Fruit fly (Drosophila melanogaster): Measurements from ENCODE around the gene GV1.

GV1 gene

DNA sequence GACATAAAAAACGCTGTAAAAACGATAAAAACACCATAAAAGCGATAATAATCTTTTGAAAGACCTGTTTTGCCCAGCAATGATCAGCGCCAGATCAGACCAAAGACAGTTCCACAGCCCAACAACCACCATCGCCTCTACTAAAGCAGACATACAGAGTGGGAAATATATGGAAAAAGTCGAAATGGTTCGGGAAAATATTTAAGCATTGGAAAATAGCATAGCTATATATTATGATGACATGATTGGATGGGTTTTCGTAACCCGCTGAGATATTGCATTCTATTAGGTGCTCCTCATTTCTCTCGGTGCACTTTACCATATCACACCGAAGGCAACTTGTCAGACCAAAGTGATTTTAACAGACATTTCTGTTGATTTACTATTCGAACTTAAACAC is 1.8 kb upstream of the GV1 start (continued):
- TF ChIP-seq HLHmδ (GFP tag; optimal IDR thresholded peaks at IDR 0.05) (no peak), yki (optimal IDR thresholded peaks at IDR 0.05) (no peak), CG32767 (GFP tag; IDR thresholded peaks at IDR 0.05) (peak; percentile 82), Ets97D (GFP tag; optimal IDR thresholded peaks at IDR 0.05) (peak; percentile 67), CG11398 (GFP tag; optimal IDR thresholded peaks at IDR 0.05) (peak; percentile 72), Bdp1 (GFP tag; optimal IDR thresholded peaks at IDR 0.05) (peak; percentile 73), CG11456 (GFP tag; IDR thresholded peaks at IDR 0.05) (peak; percentile 95), Sin3A (optimal IDR thresholded peaks at IDR 0.05) (no peak), jigr1 (GFP tag; IDR thresholded peaks at IDR 0.05) (peak; percentile 68; the same call in 2 of the 3 replicates), CG1603 (tag; optimal IDR thresholded peaks at IDR 0.05) (peak; percentile 95), CG2678 (tag; optimal IDR thresholded peaks at IDR 0.05) (peak; percentile 92), CG17385 (GFP tag; optimal IDR thresholded peaks at IDR 0.05) (peak; percentile 87), CG3838 (GFP tag; optimal IDR thresholded peaks at IDR 0.05) (peak; percentile 64), odd (GFP tag; optimal IDR thresholded peaks at IDR 0.05) (no peak), CG13287 (GFP tag; IDR thresholded peaks at IDR 0.05; ENCODE audit: partially characterized antibody) (no peak), fd64A (GFP tag; optimal IDR thresholded peaks at IDR 0.05) (peak; percentile 49), Aef1 (GFP tag; IDR thresholded peaks at IDR 0.05) (peak; percentile 92), Deaf1 (tag; optimal IDR thresholded peaks at IDR 0.05) (peak; percentile 65), Lim3 (GFP tag; IDR thresholded peaks at IDR 0.05) (peak; percentile 53), fd102C (GFP tag; optimal IDR thresholded peaks at IDR 0.05) (peak; percentile 33), CG10274 (GFP tag; optimal IDR thresholded peaks at IDR 0.05) (peak; percentile 60), Lhr (GFP tag; optimal IDR thresholded peaks at IDR 0.05) (peak; percentile 41), CG12659 (GFP tag; optimal IDR thresholded peaks at IDR 0.05) (peak; percentile 91), E2f1 (GFP tag; IDR thresholded peaks at IDR 0.05) (peak; percentile 91), CG6854 (GFP tag; optimal IDR thresholded peaks at IDR 0.05) (peak; percentile 73), gcm (GFP tag; optimal IDR thresholded peaks at IDR 0.05) (peak; percentile 78), CG15011 (GFP tag; optimal IDR thresholded peaks at IDR 0.05) (no peak), CG12071 (GFP tag; optimal IDR thresholded peaks at IDR 0.05) (peak; percentile 91), ERR (GFP tag; optimal IDR thresholded peaks at IDR 0.05) (peak; percentile 81), Blimp-1 (GFP tag; optimal IDR thresholded peaks at IDR 0.05) (peak; percentile 83), cg (GFP tag; optimal IDR thresholded peaks at IDR 0.05) (no peak), CG13894 (tag; optimal IDR thresholded peaks at IDR 0.05) (peak; percentile 85), CG9727 (GFP tag; optimal IDR thresholded peaks at IDR 0.05) (peak; percentile 82), CG8290 (GFP tag; optimal IDR thresholded peaks at IDR 0.05) (peak; percentile 72), CG8290 (tag; optimal IDR thresholded peaks at IDR 0.05) (peak in 1 of 2 experiments; percentile 98), pita (GFP tag; optimal IDR thresholded peaks at IDR 0.05) (no peak), grn (GFP tag; optimal IDR thresholded peaks at IDR 0.05) (peak; percentile 82), pb (GFP tag; optimal IDR thresholded peaks at IDR 0.05) (peak; percentile 85), CG14014 (GFP tag; IDR thresholded peaks at IDR 0.05) (peak; percentile 95), Fer1 (GFP tag; optimal IDR thresholded peaks at IDR 0.05) (peak; percentile 88), Eip74EF (GFP tag; optimal IDR thresholded peaks at IDR 0.05) (peak in 1 of 2 experiments; percentile 76), chn (GFP tag; optimal IDR thresholded peaks at IDR 0.05) (peak; percentile 81), CG31365 (tag; optimal IDR thresholded peaks at IDR 0.05) (peak; percentile 76), CG11247 (GFP tag; IDR thresholded peaks at IDR 0.05) (peak; percentile 90), nerfin-1 (tag; optimal IDR thresholded peaks at IDR 0.05) (no peak), Ravus (GFP tag; IDR thresholded peaks at IDR 0.05) (peak; percentile 82), Meics (GFP tag; optimal IDR thresholded peaks at IDR 0.05) (peak; percentile 89), CG2875 (GFP tag; optimal IDR thresholded peaks at IDR 0.05) (peak; percentile 79), Dip3 (GFP tag; optimal IDR thresholded peaks at IDR 0.05) (peak; percentile 79), CG3065 (GFP tag; optimal IDR thresholded peaks at IDR 0.05) (peak; percentile 32), btn (GFP tag; optimal IDR thresholded peaks at IDR 0.05) (peak; percentile 81), Sry-β (GFP tag; optimal IDR thresholded peaks at IDR 0.05) (no peak)
